Fruit fly (Drosophila melanogaster): ENCODE measurements around the gene CG5783.

CG5783 gene

dm6 chr2L:18137591-18138247, 18.1 kb upstream of the CG5783 start, which contains the start of gene kel (continued):
- TF ChIP-seq z (GFP tag; IDR thresholded peaks at IDR 0.05): no peak
- TF ChIP-seq Hey (tag; optimal IDR thresholded peaks at IDR 0.05): no peak
- TF ChIP-seq Hr39 (optimal IDR thresholded peaks at IDR 0.05): no peak
- TF ChIP-seq CG34224 (GFP tag; IDR thresholded peaks at IDR 0.05; ENCODE audit: partially characterized antibody): peak; percentile 63; the same call in 1 of the 3 replicates
- TF ChIP-seq wdn (GFP tag; IDR thresholded peaks at IDR 0.05): no peak
- peak; percentile 23 for TF ChIP-seq ERR (GFP tag; optimal IDR thresholded peaks at IDR 0.05)
- peak; percentile 82 for TF ChIP-seq CG7987 (GFP tag; optimal IDR thresholded peaks at IDR 0.05)
- peak; percentile 90 for TF ChIP-seq Sry-δ (GFP tag; optimal IDR thresholded peaks at IDR 0.05)
- peak; percentile 79 for TF ChIP-seq CG13296 (GFP tag; optimal IDR thresholded peaks at IDR 0.05)
- 0 out of 3 replicates have a peak, but pooled peaks have one; percentile 33 for TF ChIP-seq CG2199 (GFP tag; IDR thresholded peaks at IDR 0.05)
- TF ChIP-seq pros (GFP tag; optimal IDR thresholded peaks at IDR 0.05): no peak
- TF ChIP-seq tap (tag; optimal IDR thresholded peaks at IDR 0.05): no peak
- peak; percentile 34 for TF ChIP-seq mam (GFP tag; optimal IDR thresholded peaks at IDR 0.05)
- peak; percentile 61 for TF ChIP-seq CG2120 (GFP tag; optimal IDR thresholded peaks at IDR 0.05)
- TF ChIP-seq nerfin-2 (GFP tag; IDR thresholded peaks at IDR 0.05; ENCODE audit: partially characterized antibody): peak; percentile 61
- peak; percentile 28; the same call in 1 of the 2 replicates for TF ChIP-seq CG11696 (GFP tag; IDR thresholded peaks at IDR 0.05)
- TF ChIP-seq CG16863 (GFP tag; optimal IDR thresholded peaks at IDR 0.05): peak; percentile 5
- TF ChIP-seq ash1 (GFP tag; optimal IDR thresholded peaks at IDR 0.05): no peak
- no peak for TF ChIP-seq Kr (GFP tag; optimal IDR thresholded peaks at IDR 0.05)
- peak; percentile 26 for TF ChIP-seq Max (GFP tag; optimal IDR thresholded peaks at IDR 0.05)
- TF ChIP-seq CG12104 (GFP tag; optimal IDR thresholded peaks at IDR 0.05): no peak
- peak; percentile 50 for TF ChIP-seq phol (tag; optimal IDR thresholded peaks at IDR 0.05)
- no peak for TF ChIP-seq TFAM (GFP tag; optimal IDR thresholded peaks at IDR 0.05)
- TF ChIP-seq CG9727 (GFP tag; optimal IDR thresholded peaks at IDR 0.05): peak; percentile 61
- no peak for TF ChIP-seq bowl (GFP tag; IDR thresholded peaks at IDR 0.05)
- peak; percentile 13 for TF ChIP-seq CG5180 (GFP tag; optimal IDR thresholded peaks at IDR 0.05)
- TF ChIP-seq Atf-2 (GFP tag; optimal IDR thresholded peaks at IDR 0.05): no peak
- peak; percentile 53 for TF ChIP-seq pfk (GFP tag; optimal IDR thresholded peaks at IDR 0.05)
- TF ChIP-seq Dfd (GFP tag; optimal IDR thresholded peaks at IDR 0.05): no peak
- no peak for TF ChIP-seq gcm (GFP tag; optimal IDR thresholded peaks at IDR 0.05)
- TF ChIP-seq CG14667 (GFP tag; IDR thresholded peaks at IDR 0.05): no peak
- TF ChIP-seq Dll (GFP tag; IDR thresholded peaks at IDR 0.05; ENCODE audit: partially characterized antibody): peak; percentile 73
- no peak for TF ChIP-seq CG14050 (GFP tag; IDR thresholded peaks at IDR 0.05)
- TF ChIP-seq grn (GFP tag; optimal IDR thresholded peaks at IDR 0.05): no peak
- peak; percentile 87 for TF ChIP-seq bbx (GFP tag; IDR thresholded peaks at IDR 0.05; ENCODE audit: partially characterized antibody)
- no peak for TF ChIP-seq CG18619 (GFP tag; optimal IDR thresholded peaks at IDR 0.05)
- TF ChIP-seq grau (tag; optimal IDR thresholded peaks at IDR 0.05): peak; percentile 41
- no peak for TF ChIP-seq CG11560 (tag; IDR thresholded peaks at IDR 0.05)
- no peak for TF ChIP-seq prd (optimal IDR thresholded peaks at IDR 0.05)
- peak; percentile 23; the same call in 1 of the 3 replicates for TF ChIP-seq prd (GFP tag; IDR thresholded peaks at IDR 0.05)
- TF ChIP-seq CG17568 (GFP tag; optimal IDR thresholded peaks at IDR 0.05): peak; percentile 60
- TF ChIP-seq Abd-B (GFP tag; optimal IDR thresholded peaks at IDR 0.05): no peak
- TF ChIP-seq salm (tag; optimal IDR thresholded peaks at IDR 0.05): no peak
- no peak for TF ChIP-seq Elba2 (GFP tag; optimal IDR thresholded peaks at IDR 0.05)
- peak; percentile 36 for TF ChIP-seq kah (GFP tag; optimal IDR thresholded peaks at IDR 0.05)
- TF ChIP-seq CG11085 (GFP tag; IDR thresholded peaks at IDR 0.05): peak; percentile 13; the same call in 1 of the 2 replicates
- no peak for TF ChIP-seq sqz (GFP tag; optimal IDR thresholded peaks at IDR 0.05)
- TF ChIP-seq zf30C (GFP tag; optimal IDR thresholded peaks at IDR 0.05): no peak
- peak; percentile 22 for TF ChIP-seq CG15601 (tag; optimal IDR thresholded peaks at IDR 0.05)
- peak; percentile 5 for TF ChIP-seq Mes4 (GFP tag; optimal IDR thresholded peaks at IDR 0.05)

Measured in whole organism, embryonic.